Fruit fly (Drosophila melanogaster) whole organism, embryonic: ENCODE measurements around the gene Mtp.

Experiments used
- Adf1 ChIP-seq: fragments of 200-800 bp; sonication (Bioruptor generic); IDR thresholded peaks from 2 replicates; pipeline ENCODE4 v1.3.6; 2022; ENCODE audit warnings: missing biosample characterization, missing genetic modification characterization
- Aef1 ChIP-seq: fragments of 200-800 bp; sonication (Bioruptor generic); IDR thresholded peaks from 3 replicates; pipeline ENCODE4 v1.3.6; 2022; ENCODE audit warnings: missing biosample characterization, missing genetic modification characterization
- Atf3 ChIP-seq: fragments of 200-800 bp; sonication (Bioruptor generic); optimal IDR thresholded peaks from 3 replicates; lab custom pipeline; 2016; ENCODE audit warnings: missing biosample characterization, missing genetic modification characterization
- Awh ChIP-seq: fragments of 200-800 bp; sonication (Bioruptor generic); IDR thresholded peaks from 2 replicates; pipeline ENCODE4, ENCODE4 v1.3.6; 2022; ENCODE audit warnings: missing biosample characterization, missing genetic modification characterization
- Bteb2 ChIP-seq: fragments of 200-800 bp; sonication (Bioruptor generic); optimal IDR thresholded peaks from 2 replicates; lab custom pipeline; 2016; ENCODE audit warnings: missing biosample characterization, missing genetic modification characterization
- CG10654 ChIP-seq: fragments of 200-800 bp; sonication (Bioruptor generic); optimal IDR thresholded peaks from 2 replicates; lab custom pipeline; 2016; ENCODE audit warnings: missing biosample characterization, missing genetic modification characterization
- CG11398 ChIP-seq: fragments of 200-800 bp; sonication (Bioruptor generic); optimal IDR thresholded peaks from 2 replicates; lab custom pipeline; 2016; ENCODE audit warnings: missing biosample characterization, missing genetic modification characterization
- CG14710 ChIP-seq: fragments of 200-800 bp; sonication (Bioruptor generic); optimal IDR thresholded peaks from 3 replicates; lab custom pipeline; 2019; ENCODE audit warnings: missing biosample characterization, mild to moderate bottlenecking, missing genetic modification characterization, moderate library complexity
- CG16779 ChIP-seq: fragments of 200-800 bp; sonication (Bioruptor generic); IDR thresholded peaks from 2 replicates; pipeline ENCODE4 v1.3.6; 2022; ENCODE audit warnings: missing biosample characterization, missing genetic modification characterization
- CG16863 ChIP-seq: fragments of 200-800 bp; sonication (Bioruptor generic); optimal IDR thresholded peaks from 3 replicates; lab custom pipeline; 2016; ENCODE audit warnings: missing biosample characterization, missing genetic modification characterization
- CG18599 ChIP-seq: fragments of 200-800 bp; sonication (Bioruptor generic); optimal IDR thresholded peaks from 3 replicates; lab custom pipeline; 2017; ENCODE audit warnings: missing biosample characterization, missing genetic modification characterization, mild to moderate bottlenecking, moderate library complexity, missing genetic modification reagents
- CG3065 ChIP-seq: fragments of 200-800 bp; sonication (Bioruptor generic); optimal IDR thresholded peaks from 2 replicates; lab custom pipeline; 2016; ENCODE audit warnings: missing biosample characterization, missing genetic modification characterization
- CG31224 ChIP-seq: fragments of 200-800 bp; sonication (Bioruptor generic); IDR thresholded peaks from 2 replicates; pipeline ENCODE4 v1.3.6; 2022; ENCODE audit warnings: missing biosample characterization, missing genetic modification characterization
- CG31365 ChIP-seq: fragments of 200-800 bp; sonication (Bioruptor generic); optimal IDR thresholded peaks from 2 replicates; lab custom pipeline; 2018; ENCODE audit warnings: missing biosample characterization, mild to moderate bottlenecking, missing genetic modification characterization
- CG3163 ChIP-seq: fragments of 200-800 bp; sonication (Bioruptor generic); optimal IDR thresholded peaks from 3 replicates; lab custom pipeline; 2016; ENCODE audit warnings: missing biosample characterization, missing genetic modification characterization
- CG33213 ChIP-seq: fragments of 200-800 bp; sonication (Bioruptor generic); optimal IDR thresholded peaks from 3 replicates; lab custom pipeline; 2016; ENCODE audit warnings: missing biosample characterization, missing genetic modification characterization
- CG43689 ChIP-seq: fragments of 200-800 bp; sonication (Bioruptor generic); IDR thresholded peaks from 2 replicates; pipeline ENCODE4 v1.3.6; 2022; ENCODE audit warnings: missing biosample characterization, missing genetic modification characterization
- CG5180 ChIP-seq: fragments of 200-800 bp; sonication (Bioruptor generic); optimal IDR thresholded peaks from 3 replicates; lab custom pipeline; 2017; ENCODE audit warnings: missing biosample characterization, missing genetic modification characterization, mild to moderate bottlenecking, moderate library complexity, missing genetic modification reagents
- CG5953 ChIP-seq: fragments of 200-800 bp; sonication (Bioruptor generic); IDR thresholded peaks from 2 replicates; pipeline ENCODE4 v1.3.6; 2022; ENCODE audit warnings: missing biosample characterization, missing genetic modification characterization
- CG7357 ChIP-seq: fragments of 200-800 bp; sonication (Bioruptor generic); IDR thresholded peaks from 3 replicates; pipeline ENCODE4 v1.3.6; 2022; ENCODE audit warnings: missing biosample characterization, missing genetic modification characterization
- CG9727 ChIP-seq: fragments of 200-800 bp; sonication (Bioruptor generic); optimal IDR thresholded peaks from 3 replicates; lab custom pipeline; 2017; ENCODE audit warnings: missing biosample characterization, mild to moderate bottlenecking, missing genetic modification characterization
- CG9797 ChIP-seq: fragments of 200-800 bp; sonication (Bioruptor generic); optimal IDR thresholded peaks from 3 replicates; lab custom pipeline; 2018; ENCODE audit warnings: missing biosample characterization, mild to moderate bottlenecking, missing genetic modification characterization
- Fer2 ChIP-seq: fragments of 200-800 bp; sonication (Bioruptor generic); optimal IDR thresholded peaks from 2 replicates; lab custom pipeline; 2018; ENCODE audit warnings: missing biosample characterization, mild to moderate bottlenecking, missing genetic modification characterization, moderate library complexity
- MBD-R2 ChIP-seq: fragments of 200-800 bp; sonication (Bioruptor generic); IDR thresholded peaks from 2 replicates; pipeline ENCODE4 v1.3.6; 2022; ENCODE audit warnings: missing biosample characterization, missing genetic modification characterization
- MTF-1 ChIP-seq: fragments of 200-800 bp; sonication (Bioruptor generic); optimal IDR thresholded peaks from 2 replicates; lab custom pipeline; 2018; ENCODE audit warnings: missing biosample characterization, mild to moderate bottlenecking, missing genetic modification characterization, borderline replicate concordance
- Mad ChIP-seq: fragments of 200-800 bp; sonication (Bioruptor generic); optimal IDR thresholded peaks from 2 replicates; lab custom pipeline; 2016; ENCODE audit warnings: missing biosample characterization, missing genetic modification characterization
- NFAT ChIP-seq: fragments of 200-800 bp; sonication (Bioruptor generic); IDR thresholded peaks from 2 replicates; pipeline ENCODE4 v1.3.6; 2022; ENCODE audit warnings: missing biosample characterization, missing genetic modification characterization
- Optix ChIP-seq: fragments of 200-800 bp; sonication (Bioruptor generic); IDR thresholded peaks from 3 replicates; pipeline ENCODE4 v1.3.6; 2022; ENCODE audit warnings: missing biosample characterization, missing genetic modification characterization
- Pdp1 ChIP-seq, 2 experiments: fragments of 200-800 bp; sonication (Bioruptor generic); optimal IDR thresholded peaks; 3 replicates each; lab custom pipeline; 2016; ENCODE audit warnings: missing biosample characterization in 2 of 2, missing genetic modification characterization in 2 of 2, mild to moderate bottlenecking in 1 of 2, moderate library complexity in 1 of 2
- Rfx ChIP-seq: fragments of 200-800 bp; sonication (Bioruptor generic); IDR thresholded peaks from 2 replicates; pipeline ENCODE4 v1.3.6; 2022; ENCODE audit warnings: missing biosample characterization, missing genetic modification characterization
- Sox100B ChIP-seq: fragments of 200-800 bp; sonication (Bioruptor generic); optimal IDR thresholded peaks from 3 replicates; lab custom pipeline; 2018; ENCODE audit warnings: missing biosample characterization, mild to moderate bottlenecking, missing genetic modification characterization
- Sry-δ ChIP-seq: fragments of 200-800 bp; sonication (Bioruptor generic); optimal IDR thresholded peaks from 2 replicates; lab custom pipeline; 2016; ENCODE audit warnings: missing biosample characterization, missing genetic modification characterization
- Xrp1 ChIP-seq: fragments of 200-800 bp; sonication (Bioruptor generic); IDR thresholded peaks from 2 replicates; pipeline ENCODE4 v1.3.6; 2022; ENCODE audit warnings: missing biosample characterization, missing genetic modification characterization
- aop ChIP-seq: fragments of 200-800 bp; sonication (Bioruptor generic); IDR thresholded peaks from 2 replicates; pipeline ENCODE4 v1.3.6; 2022; ENCODE audit warnings: missing biosample characterization, missing genetic modification characterization
- ase ChIP-seq: fragments of 200-800 bp; sonication (Bioruptor generic); IDR thresholded peaks from 3 replicates; pipeline ENCODE4 v1.3.6; 2022; ENCODE audit warnings: missing biosample characterization, missing genetic modification characterization
- caup ChIP-seq: fragments of 200-800 bp; sonication (Bioruptor generic); optimal IDR thresholded peaks from 3 replicates; lab custom pipeline; 2017; ENCODE audit warnings: missing biosample characterization, mild to moderate bottlenecking, missing genetic modification characterization, moderate library complexity; ENCODE audit not compliant: severe bottlenecking
- chinmo ChIP-seq: fragments of 200-800 bp; sonication (Bioruptor generic); IDR thresholded peaks from 4 replicates; pipeline ENCODE4 v1.3.6; 2022; ENCODE audit warnings: missing biosample characterization, missing genetic modification characterization; ENCODE audit not compliant: partially characterized antibody
- corto ChIP-seq: fragments of 200-800 bp; sonication (Bioruptor generic); optimal IDR thresholded peaks from 2 replicates; lab custom pipeline; 2016; ENCODE audit warnings: missing biosample characterization, mild to moderate bottlenecking, missing genetic modification characterization, moderate library complexity
- danr ChIP-seq: fragments of 200-800 bp; sonication (Bioruptor generic); IDR thresholded peaks from 2 replicates; pipeline ENCODE4 v1.3.6; 2022; ENCODE audit warnings: missing biosample characterization, missing genetic modification characterization
- exex ChIP-seq: fragments of 200-800 bp; sonication (Bioruptor generic); optimal IDR thresholded peaks from 4 replicates; lab custom pipeline; 2018; ENCODE audit warnings: missing biosample characterization, mild to moderate bottlenecking, missing genetic modification characterization, moderate library complexity
- gcm2 ChIP-seq: fragments of 200-800 bp; sonication (Bioruptor generic); optimal IDR thresholded peaks from 2 replicates; lab custom pipeline; 2016; ENCODE audit warnings: missing biosample characterization, missing genetic modification characterization
- gem ChIP-seq: fragments of 200-800 bp; sonication (Bioruptor generic); optimal IDR thresholded peaks from 2 replicates; lab custom pipeline; 2019; ENCODE audit warnings: missing biosample characterization, mild to moderate bottlenecking, missing genetic modification characterization, moderate library complexity
- kay ChIP-seq: fragments of 200-800 bp; sonication (Bioruptor generic); optimal IDR thresholded peaks from 2 replicates; lab custom pipeline; 2016; ENCODE audit warnings: missing biosample characterization, missing genetic modification characterization
- pfk ChIP-seq: fragments of 200-800 bp; sonication (Bioruptor generic); optimal IDR thresholded peaks from 2 replicates; lab custom pipeline; 2018; ENCODE audit warnings: missing biosample characterization, mild to moderate bottlenecking, missing genetic modification characterization, moderate library complexity
- phol ChIP-seq: fragments of 200-800 bp; sonication (Bioruptor generic); optimal IDR thresholded peaks from 3 replicates; lab custom pipeline; 2018; ENCODE audit warnings: missing biosample characterization, mild to moderate bottlenecking, missing genetic modification characterization, moderate library complexity
- prd ChIP-seq, 3 experiments: fragments of >200 bp in 2 of 3; fragments of 200-800 bp in 1 of 3; sonication (Bioruptor generic) in 1 of 3; optimal IDR thresholded peaks in 2 of 3; IDR thresholded peaks in 1 of 3; 2 replicates in 2 of 3; 3 replicates in 1 of 3; pipeline versions ENCODE4 v1.3.6 to Lab custom; 2017 to 2022; ENCODE audit warnings: missing biosample characterization in 1 of 3, missing genetic modification characterization in 1 of 3
- pzg ChIP-seq: fragments of 200-800 bp; sonication (Bioruptor generic); optimal IDR thresholded peaks from 3 replicates; lab custom pipeline; 2018; ENCODE audit warnings: missing biosample characterization, mild to moderate bottlenecking, missing genetic modification characterization, moderate library complexity
- ro ChIP-seq: fragments of 200-800 bp; sonication (Bioruptor generic); IDR thresholded peaks from 2 replicates; pipeline ENCODE4 v1.3.6; 2022; ENCODE audit warnings: missing biosample characterization, missing genetic modification characterization
- stwl ChIP-seq: fragments of 200-800 bp; sonication (Bioruptor generic); optimal IDR thresholded peaks from 3 replicates; lab custom pipeline; 2018; ENCODE audit warnings: missing biosample characterization, mild to moderate bottlenecking, missing genetic modification characterization, moderate library complexity
- sug ChIP-seq: fragments of 200-800 bp; optimal IDR thresholded peaks from 2 replicates; lab custom pipeline; 2019; ENCODE audit warnings: missing biosample characterization, mild to moderate bottlenecking, missing genetic modification characterization, moderate library complexity
- trem ChIP-seq: fragments of 200-800 bp; optimal IDR thresholded peaks from 3 replicates; lab custom pipeline; 2019; ENCODE audit warnings: missing biosample characterization, mild to moderate bottlenecking, missing genetic modification characterization, moderate library complexity

The Mtp gene

DNA sequence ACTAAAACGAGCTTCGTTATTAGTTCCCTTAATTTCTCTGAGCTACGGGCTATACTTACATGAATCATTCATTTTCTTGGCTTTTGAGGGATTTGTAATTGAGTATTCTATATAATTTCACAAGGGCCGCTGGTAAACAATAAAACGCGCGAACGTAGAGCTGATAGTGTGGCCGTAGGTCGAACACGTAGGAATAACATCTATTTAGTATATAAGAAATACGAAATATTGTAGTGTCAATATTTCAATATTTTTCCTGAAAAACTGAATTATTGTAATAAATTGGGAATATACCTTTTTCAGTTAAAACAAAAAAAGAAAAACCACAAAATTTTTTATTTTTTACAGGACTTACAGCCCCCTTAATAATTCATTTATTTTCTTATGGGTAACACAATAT, 3.3 kb upstream of the Mtp start, which contains the start of gene RPA2 (continued):
- TF ChIP-seq prd (optimal IDR thresholded peaks at IDR 0.05; lab: Kevin White, UChicago) (no peak), prd (GFP tag; IDR thresholded peaks at IDR 0.05; lab: Robert Waterston, UW) (no peak), Sry-δ (GFP tag; lab: Kevin White, UChicago) (no peak), Awh (GFP tag; lab: Robert Waterston, UW) (no peak), CG5953 (GFP tag; lab: Robert Waterston, UW) (no peak), stwl (tag; lab: Kevin White, UChicago) (peak; percentile 52), Fer2 (tag; lab: Kevin White, UChicago) (no peak), sug (no peak), CG43689 (GFP tag; lab: Robert Waterston, UW) (no peak), chinmo (no peak), pzg (GFP tag; lab: Kevin White, UChicago) (peak; percentile 40), MBD-R2 (peak; percentile 40; the same call in 1 of the 2 replicates), CG9727 (GFP tag; lab: Kevin White, UChicago) (no peak), Bteb2 (no peak), NFAT (GFP tag; lab: Robert Waterston, UW) (no peak), CG14710 (tag; lab: Kevin White, UChicago) (peak; percentile 1), kay (no peak), CG11398 (no peak), Mad (GFP tag; lab: Kevin White, UChicago) (no peak), gem (no peak), CG5180 (GFP tag; lab: Kevin White, UChicago) (no peak), CG9797 (GFP tag; lab: Kevin White, UChicago) (peak; percentile 72), Pdp1 (GFP tag; optimal IDR thresholded peaks at IDR 0.05; lab: Kevin White, UChicago) (no peak), CG31224 (GFP tag; lab: Robert Waterston, UW) (no peak), exex (no peak), Optix (no peak), Adf1 (GFP tag; lab: Robert Waterston, UW) (no peak), aop (GFP tag; lab: Robert Waterston, UW) (no peak), CG33213 (GFP tag; lab: Kevin White, UChicago) (no peak), Rfx (GFP tag; lab: Robert Waterston, UW) (no peak), gcm2 (GFP tag; lab: Kevin White, UChicago) (no peak), CG16863 (no peak), danr (no peak), CG31365 (tag; lab: Kevin White, UChicago) (no peak), Sox100B (GFP tag; lab: Kevin White, UChicago) (no peak), caup (GFP tag; lab: Kevin White, UChicago) (no peak), CG18599 (GFP tag; lab: Kevin White, UChicago) (no peak), CG3163 (GFP tag; lab: Kevin White, UChicago) (no peak), CG3065 (no peak), Xrp1 (GFP tag; lab: Robert Waterston, UW) (no peak), MTF-1 (GFP tag; lab: Kevin White, UChicago) (no peak), phol (peak; percentile 10), Aef1 (GFP tag; lab: Robert Waterston, UW) (no peak), ase (GFP tag; lab: Robert Waterston, UW) (no peak), CG7357 (GFP tag; lab: Robert Waterston, UW) (no peak), trem (peak; percentile 48), Atf3 (no peak), CG16779 (no peak), CG10654 (GFP tag; lab: Kevin White, UChicago) (no peak), corto (no peak), ro (no peak), pfk (GFP tag; lab: Kevin White, UChicago) (no peak)
